Fruit fly (Drosophila melanogaster) Kc167 (cell line): Measurements from ENCODE around the gene Adss.

ENCODE experiments used
- Myc ChIP-seq: fragments of >200 bp; optimal IDR thresholded peaks from 2 replicates; lab custom pipeline; 2017; ENCODE audit warnings: missing external identifiers
- Sin3A ChIP-seq: fragments of >200 bp; optimal IDR thresholded peaks from 2 replicates; lab custom pipeline; 2018; ENCODE audit warnings: missing external identifiers
- h ChIP-seq: fragments of >200 bp; optimal IDR thresholded peaks from 3 replicates; lab custom pipeline; 2018; ENCODE audit warnings: missing external identifiers
- insv ChIP-seq: fragments of >200 bp; optimal IDR thresholded peaks from 3 replicates; lab custom pipeline; 2018; ENCODE audit warnings: missing external identifiers
- psq ChIP-seq: fragments of >200 bp; optimal IDR thresholded peaks from 2 replicates; lab custom pipeline; 2017; ENCODE audit warnings: missing external identifiers
- ttk ChIP-seq: sonication (Bioruptor generic); optimal IDR thresholded peaks from 2 replicates; lab custom pipeline; 2017; ENCODE audit warnings: missing external identifiers

Gene Adss

DNA sequence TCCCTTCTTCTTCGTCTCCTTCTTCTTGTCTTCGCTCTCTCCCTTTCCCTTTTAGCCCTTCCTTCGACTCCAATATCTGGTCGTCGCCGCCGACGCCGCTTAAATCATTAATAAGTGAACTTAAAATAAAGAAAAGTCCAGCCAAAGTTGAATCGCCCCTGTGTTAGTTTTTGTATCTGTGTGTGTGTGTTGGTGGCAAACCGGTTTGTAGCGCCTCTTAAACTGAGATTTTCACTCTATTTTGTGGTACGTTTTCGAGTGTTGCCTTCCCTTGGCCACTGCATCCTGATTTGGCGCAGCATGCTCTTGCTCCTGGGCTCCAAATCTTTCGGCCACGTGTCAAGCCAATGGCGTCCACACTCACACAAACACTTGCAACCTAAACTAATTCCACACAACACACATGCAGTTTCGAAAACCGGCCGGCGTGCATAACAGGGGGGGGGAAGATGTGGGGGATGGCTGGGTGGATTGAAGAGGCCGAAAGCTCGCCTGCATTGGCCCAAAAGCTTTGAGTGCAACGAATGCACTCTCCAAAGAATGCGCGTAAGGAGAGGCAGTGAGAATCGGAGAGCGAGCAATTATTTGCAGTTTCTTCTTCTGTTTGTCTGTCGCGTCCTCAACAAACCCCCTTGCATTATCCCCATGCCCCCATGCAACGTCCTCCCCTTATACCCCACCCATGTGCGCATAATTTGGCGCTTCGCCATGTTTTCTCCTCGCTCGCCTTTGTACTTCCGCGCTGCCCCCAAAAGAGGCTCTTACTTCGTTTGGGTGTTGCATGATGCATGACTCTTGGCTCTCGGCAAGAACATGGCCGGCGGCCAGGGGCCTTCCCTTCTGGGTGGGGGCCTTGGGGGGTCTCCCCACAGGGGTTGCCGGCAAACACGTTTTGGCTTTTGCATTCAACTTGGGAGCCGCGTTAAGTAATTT lies 45.7 kb downstream of the Adss start:
- no peak for TF ChIP-seq Myc
- no peak for TF ChIP-seq Sin3A
- no peak for TF ChIP-seq psq
- TF ChIP-seq ttk: no peak
- TF ChIP-seq insv (lab: Kevin White, UChicago): no peak
- no peak for TF ChIP-seq h

DNA sequence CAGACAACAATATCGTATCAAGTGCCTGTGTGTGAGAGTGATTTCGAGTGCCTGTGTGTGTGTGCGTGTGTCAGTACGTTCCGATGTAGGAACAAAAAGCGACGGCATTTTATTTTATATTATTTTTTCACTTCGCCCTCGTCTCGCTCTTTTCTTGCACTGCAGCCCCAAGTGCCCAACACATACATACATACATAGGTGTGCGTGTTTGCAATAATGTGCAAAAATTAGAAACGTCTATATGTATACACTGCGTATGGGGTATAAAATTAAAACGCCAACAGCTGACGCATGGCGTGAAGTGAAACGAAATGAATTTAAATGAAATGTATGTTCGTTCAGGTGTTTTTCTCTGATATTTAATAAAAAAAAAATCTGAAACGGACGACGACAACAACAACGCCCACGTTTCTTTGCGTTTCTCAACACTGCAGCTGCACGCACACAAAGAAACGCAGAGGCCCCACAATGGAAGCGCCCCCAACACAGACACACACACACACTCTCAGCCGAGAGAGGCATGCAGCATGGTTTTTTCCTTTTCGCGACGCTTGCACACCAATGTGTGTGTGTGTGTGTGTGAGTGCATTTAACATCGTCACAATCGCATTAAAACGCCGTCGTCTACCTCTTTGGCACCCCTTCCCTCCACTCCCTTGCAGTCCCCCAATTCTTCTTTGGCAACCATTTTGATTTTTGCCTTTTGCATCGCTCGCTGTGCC lies 46.5 kb downstream of the Adss start:
- no peak for TF ChIP-seq insv (lab: Kevin White, UChicago)
- no peak for TF ChIP-seq ttk
- TF ChIP-seq Myc: no peak
- TF ChIP-seq Sin3A: no peak
- TF ChIP-seq psq: no peak
- TF ChIP-seq h: no peak

DNA sequence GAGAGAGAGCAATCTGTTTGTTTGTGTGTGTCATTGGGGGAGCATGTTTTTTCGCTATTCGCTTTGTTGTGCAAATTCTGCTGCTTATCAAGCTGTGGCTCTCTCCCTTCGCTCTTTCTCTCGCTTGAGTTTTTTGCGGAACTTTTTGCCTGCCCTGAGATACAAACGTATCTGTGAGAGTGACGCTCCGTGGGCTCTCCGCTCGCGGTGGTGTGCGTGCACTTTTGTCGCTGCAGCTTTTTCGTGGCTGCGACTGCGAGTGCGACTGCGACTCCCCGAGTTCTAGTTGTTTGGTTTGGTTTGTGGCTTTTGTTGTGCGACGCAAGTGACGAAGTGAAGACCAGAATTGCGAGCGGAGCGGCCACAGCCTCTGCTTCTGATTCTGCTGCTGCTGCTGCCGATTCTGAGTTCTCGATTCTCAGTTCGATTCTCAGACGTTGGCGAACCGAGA lies 47.7 kb downstream of the Adss start:
- TF ChIP-seq ttk (no peak), psq (no peak), Myc (no peak), Sin3A (no peak), insv (lab: Kevin White, UChicago) (peak; percentile 72), h (no peak)

DNA sequence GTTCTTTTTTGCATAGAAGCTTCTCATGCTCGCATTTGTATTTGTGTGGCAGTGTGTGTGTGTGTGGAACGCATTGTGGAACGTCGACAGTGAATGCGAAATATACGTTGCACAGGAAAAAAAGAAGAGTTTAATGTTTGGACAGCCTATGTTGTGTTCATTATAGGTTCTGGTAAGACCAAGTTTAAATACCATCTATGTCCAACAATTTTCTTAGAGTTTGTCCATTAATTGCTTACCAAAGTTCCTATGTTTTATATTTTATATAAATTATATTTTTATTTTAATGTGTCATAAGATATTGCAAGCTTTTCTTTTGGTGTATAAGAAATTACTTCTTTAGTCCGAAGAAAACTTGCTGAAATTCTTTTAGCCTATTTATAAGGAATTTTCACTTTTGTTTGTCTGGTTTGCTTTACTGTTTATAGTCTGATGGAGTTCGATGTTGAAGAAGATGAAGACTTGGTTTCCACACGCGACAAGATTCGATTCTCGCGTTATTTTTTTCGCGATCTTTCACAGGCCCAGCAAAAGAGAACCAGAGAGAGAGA lies 48.2 kb downstream of the Adss start:
- TF ChIP-seq Sin3A (no peak), psq (no peak), h (no peak), ttk (no peak), insv (lab: Kevin White, UChicago) (no peak)

DNA sequence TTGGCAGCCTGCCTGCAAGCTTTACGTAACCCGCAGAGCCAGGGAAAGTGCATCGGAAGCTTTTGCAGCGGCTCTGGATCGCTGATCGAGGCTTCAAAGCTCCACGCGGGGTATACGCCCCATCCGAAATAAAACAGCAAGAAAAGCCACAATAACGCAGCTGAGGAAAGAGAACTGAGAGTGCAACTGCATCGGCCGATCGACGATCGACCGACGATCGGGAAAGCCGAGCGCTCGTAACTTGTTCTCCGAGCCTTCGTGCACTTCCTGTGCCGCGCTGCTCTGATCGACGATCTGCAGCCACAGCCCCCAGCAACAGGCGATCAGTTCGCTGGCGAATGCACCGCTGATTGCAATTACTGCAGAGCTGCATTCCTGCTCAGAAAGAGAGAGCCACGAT lies 50.4 kb downstream of the Adss start:
- TF ChIP-seq Myc: no peak
- no peak for TF ChIP-seq ttk
- TF ChIP-seq Sin3A: no peak
- TF ChIP-seq h: no peak
- TF ChIP-seq insv (lab: Kevin White, UChicago): no peak

DNA sequence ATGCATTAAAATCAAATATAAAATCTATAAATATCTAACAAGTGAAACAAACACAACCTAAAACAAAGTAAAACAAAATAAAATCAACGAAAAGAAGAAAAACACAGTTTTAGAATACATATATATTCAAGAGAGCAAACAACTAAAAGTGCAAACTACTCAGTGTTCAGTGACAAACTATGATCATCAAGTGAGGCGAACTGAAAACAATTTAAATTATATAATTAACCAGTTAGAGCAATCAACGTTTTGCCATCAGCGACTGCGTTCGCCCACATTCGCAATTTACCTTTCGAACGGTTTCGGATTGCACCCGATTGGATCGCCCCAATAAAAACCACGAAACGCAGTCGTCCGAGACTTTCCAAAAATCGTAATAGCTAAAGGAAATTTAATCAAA lies 50.8 kb downstream of the Adss start:
- TF ChIP-seq Sin3A (no peak), insv (lab: Kevin White, UChicago) (no peak), Myc (no peak), ttk (no peak), h (no peak), psq (no peak)

DNA sequence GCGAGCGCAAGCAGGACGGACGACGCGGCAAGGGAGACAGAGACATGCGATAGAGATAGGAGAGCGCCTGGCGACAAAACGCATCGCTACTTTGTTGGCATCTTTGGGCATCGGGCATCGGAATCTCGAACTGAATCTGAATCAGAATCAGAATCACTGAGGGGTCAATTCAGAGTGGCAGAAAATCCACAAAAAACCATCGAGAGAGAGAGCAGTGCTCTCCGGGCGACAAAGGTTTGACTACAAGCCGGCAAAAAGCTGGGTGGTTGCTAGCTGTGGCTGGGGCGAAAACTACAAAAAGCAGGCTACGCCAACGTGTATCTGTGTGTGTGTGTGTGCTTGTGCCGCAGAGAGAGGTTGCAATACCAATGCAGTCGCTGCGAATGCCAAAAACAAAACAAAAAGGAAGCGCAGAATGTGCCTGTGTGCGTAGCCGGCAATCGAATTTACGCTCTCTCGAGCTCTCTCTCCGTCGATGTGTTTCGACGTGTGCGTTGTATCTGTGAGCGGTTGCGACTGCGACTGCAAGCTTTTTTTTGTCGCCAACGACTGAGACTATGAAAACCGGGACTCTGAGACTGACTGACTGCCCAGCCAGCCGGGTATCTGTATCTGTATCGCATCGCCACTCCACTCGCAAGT lies 52.0 kb downstream of the Adss start:
- TF ChIP-seq h: no peak
- TF ChIP-seq ttk: no peak
- TF ChIP-seq Myc: no peak
- TF ChIP-seq psq: no peak
- TF ChIP-seq insv (lab: Kevin White, UChicago): no peak
- TF ChIP-seq Sin3A: no peak
